Worm (Caenorhabditis elegans) whole organism, early embryonic: ENCODE measurements around the gene F36D3.5.

Experiments used
- B0310.2 ChIP-seq: sonication (generic microtip); optimal IDR thresholded peaks from 2 replicates; lab custom pipeline; 2016; ENCODE audit warnings: mild to moderate bottlenecking, missing genetic modification characterization, missing compliant biosample characterization
- F13C5.2 ChIP-seq: sonication (generic microtip); optimal IDR thresholded peaks from 2 replicates; lab custom pipeline; 2017; ENCODE audit warnings: mild to moderate bottlenecking, missing genetic modification characterization, inconsistent platforms, missing compliant biosample characterization
- aly-1 ChIP-seq: sonication (generic microtip); optimal IDR thresholded peaks from 2 replicates; lab custom pipeline; 2016; ENCODE audit warnings: missing genetic modification characterization, missing compliant biosample characterization
- ama-1 ChIP-seq: fragments of 150-350 bp; optimal IDR thresholded peaks from 2 replicates; lab custom pipeline; 2014
- ceh-13 ChIP-seq: fragments of 200-800 bp; sonication (Bioruptor generic); optimal IDR thresholded peaks from 2 replicates; lab custom pipeline; 2018; ENCODE audit warnings: mild to moderate bottlenecking, missing genetic modification characterization, missing compliant biosample characterization
- ceh-36 ChIP-seq: sonication (generic microtip); optimal IDR thresholded peaks from 2 replicates; lab custom pipeline; 2016; ENCODE audit warnings: missing genetic modification characterization, inconsistent platforms, missing compliant biosample characterization
- ets-7 ChIP-seq: sonication (generic microtip); optimal IDR thresholded peaks from 2 replicates; lab custom pipeline; 2016; ENCODE audit warnings: missing genotype, missing genetic modification characterization, missing compliant biosample characterization
- flt-1 ChIP-seq: fragments of 200-800 bp; sonication (Bioruptor generic); IDR thresholded peaks from 2 replicates; pipeline ENCODE4 v1.3.6; 2022; ENCODE audit warnings: missing genetic modification characterization, missing compliant biosample characterization
- hmbx-1 ChIP-seq: sonication (generic microtip); optimal IDR thresholded peaks from 2 replicates; lab custom pipeline; 2016; ENCODE audit warnings: mild to moderate bottlenecking, missing genetic modification characterization, missing compliant biosample characterization
- hmg-4 ChIP-seq: fragments of 200-800 bp; sonication (Bioruptor generic); optimal IDR thresholded peaks from 2 replicates; lab custom pipeline; 2018; ENCODE audit warnings: mild to moderate bottlenecking, missing genetic modification characterization, missing compliant biosample characterization
- hnd-1 ChIP-seq: sonication (generic microtip); optimal IDR thresholded peaks from 2 replicates; lab custom pipeline; 2016; ENCODE audit warnings: missing genetic modification characterization, missing compliant biosample characterization
- pes-1 ChIP-seq: fragments of 200-800 bp; sonication (Bioruptor generic); IDR thresholded peaks from 2 replicates; pipeline ENCODE4 v1.3.6; 2022; ENCODE audit warnings: missing genetic modification reagents, missing genetic modification characterization, missing compliant biosample characterization
- scrt-1 ChIP-seq: fragments of 200-800 bp; sonication (Bioruptor generic); IDR thresholded peaks from 2 replicates; pipeline ENCODE4 v1.3.6; 2022; ENCODE audit warnings: missing genetic modification characterization, missing compliant biosample characterization
- sea-1 ChIP-seq: fragments of 200-800 bp; sonication (Bioruptor generic); conservative IDR thresholded peaks from 2 replicates; pipeline ENCODE4 v1.3.6; 2022; ENCODE audit warnings: missing genetic modification characterization, missing compliant biosample characterization
- tbx-11 ChIP-seq: fragments of 200-800 bp; sonication (Bioruptor generic); IDR thresholded peaks from 2 replicates; pipeline ENCODE4 v1.3.6; 2022; ENCODE audit warnings: missing genetic modification characterization, missing compliant biosample characterization
- tbx-37 ChIP-seq: fragments of 200-800 bp; sonication (Bioruptor generic); conservative IDR thresholded peaks from 2 replicates; pipeline ENCODE4 v1.3.6; 2022; ENCODE audit warnings: missing genetic modification reagents, missing genetic modification characterization, missing compliant biosample characterization
- tra-4 ChIP-seq: sonication (generic microtip); optimal IDR thresholded peaks from 2 replicates; lab custom pipeline; 2017; ENCODE audit warnings: missing genetic modification characterization, missing compliant biosample characterization

The F36D3.5 gene

DNA sequence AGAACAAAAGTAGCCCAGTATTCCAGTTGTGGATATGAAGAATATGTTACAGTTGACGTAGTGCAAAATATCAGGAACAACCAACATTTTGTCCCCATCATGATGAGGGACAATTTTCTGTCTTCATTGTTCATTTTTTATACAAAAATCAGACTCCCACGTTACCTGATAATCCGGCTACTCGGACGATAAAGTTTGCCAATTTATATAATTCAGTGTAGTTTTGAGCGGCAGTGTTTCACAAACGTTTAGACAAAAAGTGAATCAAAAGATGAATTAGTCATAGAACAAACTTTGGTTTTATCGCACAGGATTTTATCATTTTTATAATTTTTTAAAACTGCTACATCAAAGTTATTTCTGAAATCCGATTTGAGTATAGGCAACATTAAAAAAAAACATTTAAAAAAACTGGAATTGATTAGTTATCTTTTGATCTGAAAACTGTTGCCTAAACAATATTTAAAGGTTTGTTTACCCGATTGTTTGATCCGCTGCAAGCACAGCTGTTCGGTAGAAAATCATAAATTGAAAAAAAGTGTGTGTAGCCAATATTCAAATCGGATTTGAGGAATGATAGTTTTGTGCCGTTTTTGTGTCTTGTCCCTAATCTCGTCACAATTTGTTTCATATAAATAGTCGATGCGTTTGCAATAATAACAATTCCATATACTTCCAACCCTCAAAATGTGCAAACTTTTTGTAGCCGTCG, 34.0 kb downstream of the F36D3.5 start, which contains the start of the genes F57E7.4 and spig-6:
F57E7.4 (minus strand) TSS at position 101 of the 712 bp plus-strand sequence.
spig-6 (plus strand) TSS at position 662 of the 712 bp plus-strand sequence.
- no peak for TF ChIP-seq tbx-37 (GFP tag; lab: Robert Waterston, UW)
- TF ChIP-seq B0310.2 (tag; lab: Kevin White, UChicago) = no peak
- TF ChIP-seq flt-1 (GFP tag; lab: Robert Waterston, UW) = no peak
- no peak for TF ChIP-seq sea-1 (GFP tag; lab: Robert Waterston, UW)
- no peak for TF ChIP-seq aly-1 (tag; lab: Kevin White, UChicago)
- no peak for TF ChIP-seq scrt-1 (GFP tag; lab: Robert Waterston, UW)
- TF ChIP-seq tbx-11 (GFP tag; lab: Robert Waterston, UW) = no peak
- TF ChIP-seq ets-7 (tag; lab: Kevin White, UChicago) = no peak
- TF ChIP-seq hmbx-1 (tag; lab: Kevin White, UChicago) = no peak
- no peak for TF ChIP-seq ceh-36 (tag; lab: Kevin White, UChicago)
- no peak for TF ChIP-seq hmg-4 (GFP tag; lab: Kevin White, UChicago)
- TF ChIP-seq tra-4 (tag; lab: Kevin White, UChicago) = no peak
- no peak for TF ChIP-seq ama-1 (lab: Kevin White, UChicago)
- no peak for TF ChIP-seq pes-1 (GFP tag; lab: Robert Waterston, UW)
- TF ChIP-seq ceh-13 (GFP tag; lab: Kevin White, UChicago) = no peak
- no peak for TF ChIP-seq hnd-1 (tag; lab: Kevin White, UChicago)
- no peak for TF ChIP-seq F13C5.2 (tag; lab: Kevin White, UChicago)

- TF ChIP-seq aly-1 (tag; lab: Kevin White, UChicago) (no peak), B0310.2 (tag; lab: Kevin White, UChicago) (no peak), pes-1 (GFP tag; lab: Robert Waterston, UW) (no peak), tra-4 (tag; lab: Kevin White, UChicago) (no peak), scrt-1 (GFP tag; lab: Robert Waterston, UW) (no peak), ama-1 (lab: Kevin White, UChicago) (no peak), ceh-36 (tag; lab: Kevin White, UChicago) (no peak), hmbx-1 (tag; lab: Kevin White, UChicago) (no peak), hmg-4 (GFP tag; lab: Kevin White, UChicago) (no peak), ceh-13 (GFP tag; lab: Kevin White, UChicago) (no peak)
Measured at ce11 chrV:16479275-16479674, 35.8 kb downstream of the F36D3.5 start, which contains the start of gene T08G3.11. TSS of gene T08G3.11 (minus strand) at chrV:16479375.

DNA sequence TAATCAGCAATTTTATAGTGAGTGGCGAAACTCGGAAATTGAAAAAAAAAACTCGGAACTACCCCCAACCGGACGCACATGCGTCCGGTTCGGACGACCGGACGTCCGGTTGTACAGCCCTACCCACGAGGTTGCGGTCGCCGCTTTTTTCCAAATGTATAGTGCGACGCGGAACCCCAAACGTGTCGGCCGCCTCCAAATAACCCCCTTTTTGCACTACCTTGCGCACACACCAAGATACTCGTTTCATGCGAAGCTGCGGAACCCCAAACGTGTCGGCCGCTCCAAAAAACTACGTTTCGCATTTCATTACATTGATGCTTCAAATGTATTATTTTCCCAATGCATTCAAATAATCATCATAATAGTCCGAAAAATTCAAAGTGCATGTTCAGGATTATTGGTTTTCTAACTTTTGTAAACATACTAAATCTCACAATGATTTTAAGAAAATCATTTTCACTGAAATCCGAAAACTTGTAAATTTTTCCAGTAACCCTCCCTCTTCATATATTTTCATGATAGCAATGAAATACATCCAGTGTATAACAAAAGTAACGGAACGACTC, 43.0 kb downstream of the F36D3.5 start, which contains the start of gene srw-35:
srw-35 (plus strand) TSS at position 519 of the 569 bp plus-strand sequence.
- TF ChIP-seq B0310.2 (tag; lab: Kevin White, UChicago) = no peak
- no peak for TF ChIP-seq flt-1 (GFP tag; lab: Robert Waterston, UW)
- TF ChIP-seq hmbx-1 (tag; lab: Kevin White, UChicago) = no peak
- no peak for TF ChIP-seq ceh-36 (tag; lab: Kevin White, UChicago)
- TF ChIP-seq F13C5.2 (tag; lab: Kevin White, UChicago) = no peak
- no peak for TF ChIP-seq scrt-1 (GFP tag; lab: Robert Waterston, UW)
- no peak for TF ChIP-seq tra-4 (tag; lab: Kevin White, UChicago)
- TF ChIP-seq ceh-13 (GFP tag; lab: Kevin White, UChicago) = no peak
- TF ChIP-seq tbx-37 (GFP tag; lab: Robert Waterston, UW) = no peak
- TF ChIP-seq ama-1 (lab: Kevin White, UChicago) = no peak
- no peak for TF ChIP-seq hnd-1 (tag; lab: Kevin White, UChicago)
- TF ChIP-seq hmg-4 (GFP tag; lab: Kevin White, UChicago) = no peak
- no peak for TF ChIP-seq tbx-11 (GFP tag; lab: Robert Waterston, UW)
- no peak for TF ChIP-seq pes-1 (GFP tag; lab: Robert Waterston, UW)
- no peak for TF ChIP-seq ets-7 (tag; lab: Kevin White, UChicago)
- no peak for TF ChIP-seq aly-1 (tag; lab: Kevin White, UChicago)

ce11 chrV:16470916-16471315, 44.1 kb downstream of the F36D3.5 start, which contains the start of gene srh-138:
TSS of gene srh-138 (minus strand) at chrV:16471016.
- TF ChIP-seq sea-1 (GFP tag; lab: Robert Waterston, UW) = no peak
- TF ChIP-seq ama-1 (lab: Kevin White, UChicago) = no peak
- no peak for TF ChIP-seq B0310.2 (tag; lab: Kevin White, UChicago)
- TF ChIP-seq tra-4 (tag; lab: Kevin White, UChicago) = no peak
- TF ChIP-seq F13C5.2 (tag; lab: Kevin White, UChicago) = no peak
- TF ChIP-seq scrt-1 (GFP tag; lab: Robert Waterston, UW) = no peak
- TF ChIP-seq pes-1 (GFP tag; lab: Robert Waterston, UW) = no peak
- no peak for TF ChIP-seq tbx-11 (GFP tag; lab: Robert Waterston, UW)
- no peak for TF ChIP-seq hmg-4 (GFP tag; lab: Kevin White, UChicago)
- no peak for TF ChIP-seq ceh-36 (tag; lab: Kevin White, UChicago)
- TF ChIP-seq ets-7 (tag; lab: Kevin White, UChicago) = no peak
- TF ChIP-seq hnd-1 (tag; lab: Kevin White, UChicago) = no peak
- no peak for TF ChIP-seq tbx-37 (GFP tag; lab: Robert Waterston, UW)
- TF ChIP-seq ceh-13 (GFP tag; lab: Kevin White, UChicago) = no peak
- no peak for TF ChIP-seq hmbx-1 (tag; lab: Kevin White, UChicago)
- TF ChIP-seq flt-1 (GFP tag; lab: Robert Waterston, UW) = no peak
- TF ChIP-seq aly-1 (tag; lab: Kevin White, UChicago) = no peak

DNA sequence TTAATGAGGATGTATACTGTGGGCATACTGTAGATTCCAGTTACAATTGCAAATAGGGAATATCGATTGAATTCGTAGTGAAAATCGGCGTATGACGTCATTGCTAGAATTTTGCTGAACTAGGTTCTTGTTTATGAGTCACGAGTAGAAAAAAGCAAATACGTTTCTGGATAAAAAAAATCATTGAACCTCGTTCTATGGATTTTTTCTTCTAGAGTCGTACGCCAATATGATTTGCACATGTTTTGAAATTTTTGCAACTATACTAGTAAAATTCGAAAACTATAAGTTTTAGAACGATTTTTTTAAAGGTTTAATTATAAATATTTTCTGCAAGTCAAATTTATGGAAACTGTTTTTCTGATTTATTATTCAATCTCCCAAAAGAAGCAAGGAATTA, 47.2 kb downstream of the F36D3.5 start, which contains the start of gene sru-44:
sru-44 (minus strand) TSS at position 101 of the 400 bp plus-strand sequence.
- TF ChIP-seq tbx-11 (GFP tag; lab: Robert Waterston, UW) (no peak), hmbx-1 (tag; lab: Kevin White, UChicago) (no peak), flt-1 (GFP tag; lab: Robert Waterston, UW) (no peak), pes-1 (GFP tag; lab: Robert Waterston, UW) (no peak), tra-4 (tag; lab: Kevin White, UChicago) (no peak)
